Worm (Caenorhabditis elegans): Measurements from ENCODE around the gene mesp-1.

Gene mesp-1

ce11 chrIV:8506034-8506433 is 6.9 kb downstream of the mesp-1 start:
- TF ChIP-seq snu-23 (GFP tag; optimal IDR thresholded peaks at IDR 0.05) (no peak), ces-1 (GFP tag; optimal IDR thresholded peaks at IDR 0.05) (no peak), nhr-237 (tag; optimal IDR thresholded peaks at IDR 0.05) (no peak), unc-86 (tag; optimal IDR thresholded peaks at IDR 0.05) (no peak), ceh-63 (GFP tag; optimal IDR thresholded peaks at IDR 0.05) (no peak), ceh-8 (GFP tag; optimal IDR thresholded peaks at IDR 0.05) (no peak)

DNA sequence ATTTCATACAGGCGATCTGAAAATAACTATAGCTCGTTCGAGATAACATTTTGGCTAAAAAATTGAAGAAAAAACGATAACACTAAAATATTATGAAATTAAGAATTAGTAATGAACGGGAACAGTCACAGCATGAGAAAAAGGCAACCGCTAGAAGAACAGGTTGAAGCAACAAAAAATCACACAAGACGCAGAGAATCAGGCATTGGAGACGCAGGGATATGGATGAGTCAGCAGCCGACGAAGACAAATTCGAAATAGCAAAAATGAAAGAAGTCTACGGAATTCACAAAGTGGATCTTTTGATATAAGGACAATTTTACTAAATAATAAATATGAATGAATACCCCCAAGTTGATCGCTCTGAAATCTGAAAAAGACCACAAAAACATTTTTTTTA is 11.4 kb downstream of the mesp-1 start, which contains the start of gene tag-77:
Gene tag-77, minus strand, starts transcription at position 15 of the 400 bp plus-strand sequence.
- TF ChIP-seq swsn-7 (tag; optimal IDR thresholded peaks at IDR 0.05) (no peak), nhr-90 (tag; optimal IDR thresholded peaks at IDR 0.05; ENCODE audit: poor library complexity) (peak; percentile 20), rnt-1 (tag; optimal IDR thresholded peaks at IDR 0.05) (peak; percentile 14), fkh-4 (tag; optimal IDR thresholded peaks at IDR 0.05; ENCODE audit: borderline replicate concordance) (no peak), egl-13 (tag; optimal IDR thresholded peaks at IDR 0.05) (no peak), lin-14 (GFP tag; optimal IDR thresholded peaks at IDR 0.05) (peak; percentile 27), elt-3 (tag; optimal IDR thresholded peaks at IDR 0.05) (peak in 1 of 6 experiments; percentile 2), aha-1 (tag; optimal IDR thresholded peaks at IDR 0.05) (no peak), lin-39 (tag; optimal IDR thresholded peaks at IDR 0.05) (no peak), blmp-1 (tag; optimal IDR thresholded peaks at IDR 0.05) (no peak), fos-1 (tag; optimal IDR thresholded peaks at IDR 0.05) (peak; percentile 84), lin-35 (GFP tag; optimal IDR thresholded peaks at IDR 0.05) (peak in 1 of 2 experiments; percentile 1), zip-4 (GFP tag; optimal IDR thresholded peaks at IDR 0.05) (no peak), ceh-82 (tag; optimal IDR thresholded peaks at IDR 0.05) (no peak), ceh-63 (GFP tag; optimal IDR thresholded peaks at IDR 0.05) (no peak), isw-1 (GFP tag; IDR thresholded peaks at IDR 0.05) (no peak), hlh-4 (tag; optimal IDR thresholded peaks at IDR 0.05) (no peak), xbp-1 (tag; optimal IDR thresholded peaks at IDR 0.05) (no peak), nhr-237 (tag; optimal IDR thresholded peaks at IDR 0.05) (no peak), jun-1 (tag; optimal IDR thresholded peaks at IDR 0.05) (peak; percentile 32), efl-1 (optimal IDR thresholded peaks at IDR 0.05) (peak; percentile 6 to 51), efl-1 (GFP tag; optimal IDR thresholded peaks at IDR 0.05 in 1 of 2) (no peak)

ce11 chrIV:8511056-8511455 is 11.9 kb downstream of the mesp-1 start, which contains the start of gene mes-6:
Gene mes-6 (plus strand): TSS chrIV:8511284.
- TF ChIP-seq ztf-4 (tag; optimal IDR thresholded peaks at IDR 0.05) (no peak), C16A3.4 (tag; optimal IDR thresholded peaks at IDR 0.05) (peak; percentile 55), lin-15B (tag; optimal IDR thresholded peaks at IDR 0.05) (no peak), rnt-1 (tag; optimal IDR thresholded peaks at IDR 0.05) (peak; percentile 59), nhr-90 (tag; optimal IDR thresholded peaks at IDR 0.05; ENCODE audit: poor library complexity) (no peak), snu-23 (GFP tag; optimal IDR thresholded peaks at IDR 0.05) (peak; percentile 58), nhr-47 (tag; optimal IDR thresholded peaks at IDR 0.05) (peak; percentile 45), ces-1 (GFP tag; optimal IDR thresholded peaks at IDR 0.05) (peak; percentile 46), elt-3 (tag; optimal IDR thresholded peaks at IDR 0.05) (peak in 1 of 6 experiments; percentile 62), pqm-1 (tag; optimal IDR thresholded peaks at IDR 0.05) (no peak), unc-98 (GFP tag; IDR thresholded peaks at IDR 0.05) (no peak), lir-3 (tag; optimal IDR thresholded peaks at IDR 0.05; ENCODE audit: poor library complexity) (no peak), blmp-1 (tag; optimal IDR thresholded peaks at IDR 0.05) (peak; percentile 31), ceh-82 (tag; optimal IDR thresholded peaks at IDR 0.05) (peak in 2 of 3 experiments; percentile 20 to 63), nhr-28 (tag; optimal IDR thresholded peaks at IDR 0.05) (no peak), lin-13 (GFP tag; optimal IDR thresholded peaks at IDR 0.05) (no peak), efl-1 (optimal IDR thresholded peaks at IDR 0.05) (peak; percentile 89), efl-1 (GFP tag; optimal IDR thresholded peaks at IDR 0.05 in 1 of 2) (peak; percentile 88 to 98), isw-1 (GFP tag; IDR thresholded peaks at IDR 0.05) (peak; percentile 27; the same call in 1 of the 2 replicates), dsc-1 (tag; optimal IDR thresholded peaks at IDR 0.05) (peak; percentile 16), ama-1 (optimal IDR thresholded peaks at IDR 0.05) (no peak), xbp-1 (tag; optimal IDR thresholded peaks at IDR 0.05) (peak; percentile 43), tlp-1 (tag; optimal IDR thresholded peaks at IDR 0.05) (no peak), unc-130 (tag; optimal IDR thresholded peaks at IDR 0.05) (peak; percentile 42), jun-1 (tag; optimal IDR thresholded peaks at IDR 0.05) (peak; percentile 17), dpl-1 (GFP tag; optimal IDR thresholded peaks at IDR 0.05) (peak; percentile 84 to 90 (median 87)), sup-37 (GFP tag; optimal IDR thresholded peaks at IDR 0.05) (no peak), lin-35 (GFP tag; optimal IDR thresholded peaks at IDR 0.05) (peak; percentile 87 to 91), irx-1 (tag; optimal IDR thresholded peaks at IDR 0.05) (peak; percentile 11), skn-1 (tag; optimal IDR thresholded peaks at IDR 0.05) (peak; percentile 33), fkh-8 (tag; optimal IDR thresholded peaks at IDR 0.05) (no peak), snpc-4 (tag; optimal IDR thresholded peaks at IDR 0.05) (no peak), mdl-1 (tag; optimal IDR thresholded peaks at IDR 0.05) (peak in 1 of 2 experiments; percentile 19), nhr-19 (GFP tag; conservative IDR thresholded peaks at IDR 0.05) (peak; percentile 16; the same call in 1 of the 2 replicates), nhr-85 (tag) (peak; percentile 43)

Data from whole organism, L1 larva.